Fruit fly (Drosophila melanogaster) S2 (cell line): Measurements from ENCODE around the gene CG5001.

Source experiments
- CG8478 ChIP-seq: fragments of >200 bp; optimal IDR thresholded peaks from 2 replicates; lab custom pipeline; 2018
- CTCF ChIP-seq, 2 experiments: fragments of >200 bp; optimal IDR thresholded peaks; 2 replicates each; lab custom pipeline; 2018

CG5001 gene

dm6 chr2L:1214465-1214864, 28.9 kb downstream of the CG5001 start:
- TF ChIP-seq CG8478 (lab: Kevin White, UChicago) (no peak), CTCF (optimal IDR thresholded peaks at IDR 0.05; lab: Kevin White, UChicago) (no peak)

- TF ChIP-seq CTCF (optimal IDR thresholded peaks at IDR 0.05; lab: Kevin White, UChicago) (no peak), CG8478 (lab: Kevin White, UChicago) (no peak)
Measured at dm6 chr2L:1217033-1217612, 31.6 kb downstream of the CG5001 start.

dm6 chr2L:1217892-1218473, 32.4 kb downstream of the CG5001 start:
- no peak for TF ChIP-seq CG8478 (lab: Kevin White, UChicago)
- TF ChIP-seq CTCF (optimal IDR thresholded peaks at IDR 0.05; lab: Kevin White, UChicago) = no peak

dm6 chr2L:1218475-1218874, 32.9 kb downstream of the CG5001 start:
- TF ChIP-seq CG8478 (lab: Kevin White, UChicago) (no peak), CTCF (optimal IDR thresholded peaks at IDR 0.05; lab: Kevin White, UChicago) (no peak)

dm6 chr2L:1218993-1219392, 33.4 kb downstream of the CG5001 start, which contains the start of gene CG42329:
TSS of gene CG42329 (plus strand) at chr2L:1219293.
- TF ChIP-seq CG8478 (lab: Kevin White, UChicago) = no peak

- TF ChIP-seq CG8478 (lab: Kevin White, UChicago) (no peak), CTCF (optimal IDR thresholded peaks at IDR 0.05; lab: Kevin White, UChicago) (no peak)
Measured at dm6 chr2L:1230691-1231090, 45.1 kb downstream of the CG5001 start.

dm6 chr2L:1239736-1240135, 54.2 kb downstream of the CG5001 start, which contains the start of gene CG5397:
TSS of gene CG5397 (plus strand) at chr2L:1240036.
- TF ChIP-seq CTCF (optimal IDR thresholded peaks at IDR 0.05; lab: Kevin White, UChicago) (no peak), CG8478 (lab: Kevin White, UChicago) (no peak)
